Fruit fly (Drosophila melanogaster) S2 (cell line): Measurements from ENCODE around the gene CG7264.

ENCODE experiments used
- CG8478 ChIP-seq: fragments of >200 bp; optimal IDR thresholded peaks from 2 replicates; lab custom pipeline; 2018
- CTCF ChIP-seq, 2 experiments: fragments of >200 bp; optimal IDR thresholded peaks; 2 replicates each; lab custom pipeline; 2018

- TF ChIP-seq CG8478 (lab: Kevin White, UChicago) (no peak), CTCF (optimal IDR thresholded peaks at IDR 0.05; lab: Kevin White, UChicago) (no peak)
Measured at dm6 chr3L:11874758-11875157, 45.9 kb downstream of the CG7264 start.
